Fruit fly (Drosophila melanogaster) whole organism, embryonic: ENCODE data around the gene Rpt6R.

Source experiments
- Atf6 ChIP-seq: fragments of 200-800 bp; sonication (Bioruptor generic); IDR thresholded peaks from 2 replicates; pipeline ENCODE4 v1.3.6; 2022; ENCODE audit warnings: missing biosample characterization, missing genetic modification characterization
- Awh ChIP-seq: fragments of 200-800 bp; sonication (Bioruptor generic); IDR thresholded peaks from 2 replicates; pipeline ENCODE4, ENCODE4 v1.3.6; 2022; ENCODE audit warnings: missing biosample characterization, missing genetic modification characterization
- Bdp1 ChIP-seq: fragments of 200-800 bp; sonication (Bioruptor generic); optimal IDR thresholded peaks from 3 replicates; lab custom pipeline; 2016; ENCODE audit warnings: missing biosample characterization, missing genetic modification characterization
- CG10321 ChIP-seq: fragments of 200-800 bp; sonication (Bioruptor generic); IDR thresholded peaks from 2 replicates; pipeline ENCODE4 v1.3.6; 2022; ENCODE audit warnings: missing biosample characterization, missing genetic modification characterization
- CG11398 ChIP-seq: fragments of 200-800 bp; sonication (Bioruptor generic); optimal IDR thresholded peaks from 2 replicates; lab custom pipeline; 2016; ENCODE audit warnings: missing biosample characterization, missing genetic modification characterization
- CG12659 ChIP-seq: fragments of 200-800 bp; sonication (Bioruptor generic); optimal IDR thresholded peaks from 3 replicates; lab custom pipeline; 2017; ENCODE audit warnings: mild to moderate bottlenecking, missing biosample characterization, missing genetic modification reagents, missing genetic modification characterization
- CG12744 ChIP-seq: fragments of 200-800 bp; sonication (Bioruptor generic); optimal IDR thresholded peaks from 2 replicates; lab custom pipeline; 2016; ENCODE audit warnings: missing biosample characterization, missing genetic modification characterization
- CG13894 ChIP-seq: fragments of 200-800 bp; sonication (Bioruptor generic); optimal IDR thresholded peaks from 3 replicates; lab custom pipeline; 2018; ENCODE audit warnings: missing biosample characterization, mild to moderate bottlenecking, missing genetic modification characterization, moderate library complexity
- CG15601 ChIP-seq: fragments of 200-800 bp; sonication (Bioruptor generic); optimal IDR thresholded peaks from 3 replicates; lab custom pipeline; 2019; ENCODE audit warnings: missing biosample characterization, mild to moderate bottlenecking, missing genetic modification characterization, moderate library complexity
- CG1603 ChIP-seq: fragments of 200-800 bp; sonication (Bioruptor generic); optimal IDR thresholded peaks from 2 replicates; lab custom pipeline; 2019; ENCODE audit warnings: missing biosample characterization, mild to moderate bottlenecking, missing genetic modification characterization, moderate library complexity
- CG16779 ChIP-seq: fragments of 200-800 bp; sonication (Bioruptor generic); IDR thresholded peaks from 2 replicates; pipeline ENCODE4 v1.3.6; 2022; ENCODE audit warnings: missing biosample characterization, missing genetic modification characterization
- CG17568 ChIP-seq: fragments of 200-800 bp; sonication (Bioruptor generic); optimal IDR thresholded peaks from 2 replicates; lab custom pipeline; 2018; ENCODE audit warnings: missing biosample characterization, mild to moderate bottlenecking, missing genetic modification characterization, moderate library complexity
- CG17912 ChIP-seq: fragments of 200-800 bp; sonication (Bioruptor generic); optimal IDR thresholded peaks from 2 replicates; lab custom pipeline; 2018; ENCODE audit warnings: missing biosample characterization, mild to moderate bottlenecking, missing genetic modification characterization
- CG18619 ChIP-seq: fragments of 200-800 bp; sonication (Bioruptor generic); optimal IDR thresholded peaks from 3 replicates; lab custom pipeline; 2017; ENCODE audit warnings: missing biosample characterization, mild to moderate bottlenecking, missing genetic modification characterization
- CG2202 ChIP-seq: fragments of 200-800 bp; sonication (Bioruptor generic); optimal IDR thresholded peaks from 2 replicates; lab custom pipeline; 2018; ENCODE audit warnings: missing biosample characterization, mild to moderate bottlenecking, missing genetic modification characterization
- CG2678 ChIP-seq: fragments of 200-800 bp; sonication (Bioruptor generic); optimal IDR thresholded peaks from 3 replicates; lab custom pipeline; 2019; ENCODE audit warnings: missing biosample characterization, mild to moderate bottlenecking, missing genetic modification characterization, moderate library complexity
- CG32767 ChIP-seq: fragments of 200-800 bp; sonication (Bioruptor generic); IDR thresholded peaks from 2 replicates; pipeline ENCODE4 v1.3.6; 2022; ENCODE audit warnings: missing biosample characterization, missing genetic modification characterization
- CG4360 ChIP-seq: fragments of 200-800 bp; sonication (Bioruptor generic); IDR thresholded peaks from 2 replicates; pipeline ENCODE4 v1.3.6; 2022; ENCODE audit warnings: missing biosample characterization, missing genetic modification characterization
- CG6272 ChIP-seq: fragments of 200-800 bp; sonication (Bioruptor generic); IDR thresholded peaks from 2 replicates; pipeline ENCODE4 v1.3.6; 2022; ENCODE audit warnings: missing biosample characterization, missing genetic modification characterization
- CG6813 ChIP-seq: fragments of 200-800 bp; sonication (Bioruptor generic); optimal IDR thresholded peaks from 2 replicates; lab custom pipeline; 2017; ENCODE audit warnings: missing biosample characterization, missing genetic modification characterization, mild to moderate bottlenecking, moderate library complexity, missing genetic modification reagents
- CG8924 ChIP-seq: fragments of 200-800 bp; optimal IDR thresholded peaks from 3 replicates; lab custom pipeline; 2019; ENCODE audit warnings: missing biosample characterization, mild to moderate bottlenecking, missing genetic modification characterization, moderate library complexity
- CG9727 ChIP-seq: fragments of 200-800 bp; sonication (Bioruptor generic); optimal IDR thresholded peaks from 3 replicates; lab custom pipeline; 2017; ENCODE audit warnings: missing biosample characterization, mild to moderate bottlenecking, missing genetic modification characterization
- Deaf1 ChIP-seq: fragments of 200-800 bp; optimal IDR thresholded peaks from 3 replicates; lab custom pipeline; 2019; ENCODE audit warnings: missing biosample characterization, mild to moderate bottlenecking, missing genetic modification characterization, moderate library complexity
- ERR ChIP-seq: fragments of 200-800 bp; sonication (Bioruptor generic); optimal IDR thresholded peaks from 2 replicates; lab custom pipeline; 2016; ENCODE audit warnings: missing biosample characterization, missing genetic modification characterization
- H15 ChIP-seq: fragments of 200-800 bp; sonication (Bioruptor generic); IDR thresholded peaks from 3 replicates; pipeline ENCODE4 v1.3.6; 2022; ENCODE audit warnings: missing biosample characterization, missing genetic modification characterization
- Hr78 ChIP-seq, 2 experiments: fragments of 200-800 bp in 1 of 2; fragments of >200 bp in 1 of 2; sonication (Bioruptor generic) in 1 of 2; optimal IDR thresholded peaks; 2 replicates each; lab custom pipeline; 2017 to 2019; ENCODE audit warnings: missing biosample characterization in 2 of 2, missing genetic modification characterization in 2 of 2, mild to moderate bottlenecking in 1 of 2, moderate library complexity in 1 of 2
- Mad ChIP-seq: fragments of 200-800 bp; sonication (Bioruptor generic); optimal IDR thresholded peaks from 2 replicates; lab custom pipeline; 2016; ENCODE audit warnings: missing biosample characterization, missing genetic modification characterization
- Mrtf ChIP-seq: fragments of 200-800 bp; sonication (Bioruptor generic); IDR thresholded peaks from 3 replicates; pipeline ENCODE4 v1.3.6; 2022; ENCODE audit warnings: missing biosample characterization, missing genetic modification characterization
- NfI ChIP-seq: fragments of 200-800 bp; sonication (Bioruptor generic); optimal IDR thresholded peaks from 3 replicates; lab custom pipeline; 2018; ENCODE audit warnings: missing biosample characterization, mild to moderate bottlenecking, missing genetic modification characterization, moderate library complexity
- Ssrp ChIP-seq: fragments of 200-800 bp; sonication (Bioruptor generic); optimal IDR thresholded peaks from 2 replicates; lab custom pipeline; 2018; ENCODE audit warnings: missing biosample characterization, mild to moderate bottlenecking, missing genetic modification characterization, moderate library complexity
- Usf ChIP-seq: fragments of 200-800 bp; sonication (Bioruptor generic); optimal IDR thresholded peaks from 2 replicates; lab custom pipeline; 2017; ENCODE audit warnings: missing genotype, missing biosample characterization, missing genetic modification characterization
- br ChIP-seq: fragments of >200 bp; optimal IDR thresholded peaks from 2 replicates; lab custom pipeline; 2017
- chm ChIP-seq: fragments of 200-800 bp; sonication (Bioruptor generic); IDR thresholded peaks from 2 replicates; pipeline ENCODE4 v1.3.6; 2022; ENCODE audit warnings: missing biosample characterization, missing genetic modification characterization
- crc ChIP-seq: fragments of 200-800 bp; sonication (Bioruptor generic); optimal IDR thresholded peaks from 2 replicates; lab custom pipeline; 2016; ENCODE audit warnings: missing biosample characterization, missing genetic modification characterization
- croc ChIP-seq: fragments of 200-800 bp; sonication (Bioruptor generic); conservative IDR thresholded peaks from 3 replicates; pipeline ENCODE4 v1.3.6; 2022; ENCODE audit warnings: missing biosample characterization, missing genetic modification characterization
- da ChIP-seq: fragments of 200-800 bp; sonication (Bioruptor generic); optimal IDR thresholded peaks from 2 replicates; lab custom pipeline; 2016; ENCODE audit warnings: missing biosample characterization, missing genetic modification characterization
- dan ChIP-seq: fragments of 200-800 bp; sonication (Bioruptor generic); IDR thresholded peaks from 2 replicates; pipeline ENCODE4 v1.3.6; 2022; ENCODE audit warnings: missing biosample characterization, missing genetic modification characterization
- ems ChIP-seq: fragments of 200-800 bp; sonication (Bioruptor generic); optimal IDR thresholded peaks from 3 replicates; lab custom pipeline; 2016; ENCODE audit warnings: missing biosample characterization, missing genetic modification characterization
- en ChIP-seq: fragments of 200-800 bp; sonication (Bioruptor generic); optimal IDR thresholded peaks from 2 replicates; lab custom pipeline; 2016; ENCODE audit warnings: missing biosample characterization, missing genetic modification characterization
- ewg ChIP-seq: fragments of 200-800 bp; sonication (Bioruptor generic); optimal IDR thresholded peaks from 3 replicates; lab custom pipeline; 2017; ENCODE audit warnings: mild to moderate bottlenecking, missing biosample characterization, missing genetic modification reagents, missing genetic modification characterization
- eyg ChIP-seq: fragments of 200-800 bp; sonication (Bioruptor generic); optimal IDR thresholded peaks from 3 replicates; lab custom pipeline; 2016; ENCODE audit warnings: missing biosample characterization, missing genetic modification characterization
- gsb ChIP-seq: fragments of 200-800 bp; sonication (Bioruptor generic); IDR thresholded peaks from 2 replicates; pipeline ENCODE4 v1.3.6; 2022; ENCODE audit warnings: missing biosample characterization, missing genetic modification characterization
- oc ChIP-seq: fragments of 200-800 bp; sonication (Bioruptor generic); optimal IDR thresholded peaks from 2 replicates; lab custom pipeline; 2018; ENCODE audit warnings: missing biosample characterization, mild to moderate bottlenecking, missing genetic modification characterization, moderate library complexity
- phol ChIP-seq: fragments of 200-800 bp; sonication (Bioruptor generic); optimal IDR thresholded peaks from 3 replicates; lab custom pipeline; 2018; ENCODE audit warnings: missing biosample characterization, mild to moderate bottlenecking, missing genetic modification characterization, moderate library complexity
- pnt ChIP-seq: fragments of 200-800 bp; sonication (Bioruptor generic); optimal IDR thresholded peaks from 3 replicates; lab custom pipeline; 2016; ENCODE audit warnings: missing biosample characterization, missing genetic modification characterization
- sens ChIP-seq: fragments of 200-800 bp; sonication (Bioruptor generic); peaks from one replicate; lab custom pipeline; 2016; ENCODE audit warnings: missing biosample characterization, missing genetic modification characterization
- seq ChIP-seq: fragments of 200-800 bp; sonication (Bioruptor generic); IDR thresholded peaks from 2 replicates; pipeline ENCODE4 v1.3.6; 2022; ENCODE audit warnings: missing biosample characterization, missing genetic modification characterization
- sisA ChIP-seq: fragments of 200-800 bp; sonication (Bioruptor generic); IDR thresholded peaks from 2 replicates; pipeline ENCODE4 v1.3.6; 2022; ENCODE audit warnings: missing biosample characterization, missing genetic modification characterization
- sna ChIP-seq: fragments of 200-800 bp; sonication (Bioruptor generic); IDR thresholded peaks from 2 replicates; pipeline ENCODE4 v1.3.6; 2022; ENCODE audit warnings: missing biosample characterization, missing genetic modification characterization; ENCODE audit not compliant: partially characterized antibody
- tna ChIP-seq: fragments of 200-800 bp; sonication (Bioruptor generic); IDR thresholded peaks from 2 replicates; pipeline ENCODE4 v1.3.6; 2022; ENCODE audit warnings: missing biosample characterization, missing genetic modification characterization; ENCODE audit not compliant: partially characterized antibody
- trem ChIP-seq: fragments of 200-800 bp; optimal IDR thresholded peaks from 3 replicates; lab custom pipeline; 2019; ENCODE audit warnings: missing biosample characterization, mild to moderate bottlenecking, missing genetic modification characterization, moderate library complexity
- tx ChIP-seq: fragments of 200-800 bp; sonication (Bioruptor generic); optimal IDR thresholded peaks from 2 replicates; lab custom pipeline; 2016; ENCODE audit warnings: missing biosample characterization, missing genetic modification characterization
- zen2 ChIP-seq: fragments of 200-800 bp; sonication (Bioruptor generic); IDR thresholded peaks from 3 replicates; pipeline ENCODE4 v1.3.6; 2022; ENCODE audit warnings: missing biosample characterization, missing genetic modification characterization; ENCODE audit not compliant: partially characterized antibody

Rpt6R gene

dm6 chr3R:30550044-30550443, 33.5 kb downstream of the Rpt6R start (continued):
- TF ChIP-seq sens (GFP tag; lab: Kevin White, UChicago), result no peak
- TF ChIP-seq Hr78 (GFP tag; optimal IDR thresholded peaks at IDR 0.05; lab: Kevin White, UChicago), result no peak
- TF ChIP-seq Awh, result no peak
- no peak for TF ChIP-seq tx (GFP tag; lab: Kevin White, UChicago)
- no peak for TF ChIP-seq trem (tag; lab: Kevin White, UChicago)
- TF ChIP-seq CG8924 (tag; lab: Kevin White, UChicago), result no peak
- no peak for TF ChIP-seq pnt
- no peak for TF ChIP-seq CG6272 (GFP tag; lab: Robert Waterston, UW)
- no peak for TF ChIP-seq sisA
- TF ChIP-seq gsb (GFP tag; lab: Robert Waterston, UW), result no peak
- TF ChIP-seq CG12744 (GFP tag; lab: Kevin White, UChicago), result no peak
- TF ChIP-seq Ssrp (tag; lab: Kevin White, UChicago), result no peak
- peak; percentile 10 for TF ChIP-seq NfI (GFP tag; lab: Kevin White, UChicago)
- TF ChIP-seq CG1603 (tag; lab: Kevin White, UChicago), result peak; percentile 25
- no peak for TF ChIP-seq Atf6 (GFP tag; lab: Robert Waterston, UW)
- no peak for TF ChIP-seq CG16779
- TF ChIP-seq CG13894, result peak; percentile 33
- no peak for TF ChIP-seq croc (GFP tag; lab: Robert Waterston, UW)
- no peak for TF ChIP-seq CG9727
- TF ChIP-seq en (GFP tag; lab: Kevin White, UChicago), result no peak
- TF ChIP-seq Usf (GFP tag; lab: Kevin White, UChicago), result no peak
- peak; percentile 43 for TF ChIP-seq CG2678 (tag; lab: Kevin White, UChicago)
- no peak for TF ChIP-seq chm (GFP tag; lab: Robert Waterston, UW)
- TF ChIP-seq CG17912 (GFP tag; lab: Kevin White, UChicago), result no peak
- no peak for TF ChIP-seq Deaf1
- no peak for TF ChIP-seq CG10321 (GFP tag; lab: Robert Waterston, UW)
- no peak for TF ChIP-seq seq (GFP tag; lab: Robert Waterston, UW)
- TF ChIP-seq ems (GFP tag; lab: Kevin White, UChicago), result no peak
- TF ChIP-seq CG17568 (GFP tag; lab: Kevin White, UChicago), result no peak
- no peak for TF ChIP-seq CG6813 (GFP tag; lab: Kevin White, UChicago)
- no peak for TF ChIP-seq H15 (GFP tag; lab: Robert Waterston, UW)
- TF ChIP-seq crc (GFP tag; lab: Kevin White, UChicago), result no peak
- TF ChIP-seq CG15601 (tag; lab: Kevin White, UChicago), result no peak
- no peak for TF ChIP-seq zen2 (GFP tag; lab: Robert Waterston, UW)
- no peak for TF ChIP-seq sna (GFP tag; lab: Robert Waterston, UW)
- TF ChIP-seq Mrtf (GFP tag; lab: Robert Waterston, UW), result no peak
- TF ChIP-seq CG11398 (GFP tag; lab: Kevin White, UChicago), result no peak
- TF ChIP-seq ERR, result no peak
- TF ChIP-seq CG4360 (GFP tag; lab: Robert Waterston, UW), result no peak
- no peak for TF ChIP-seq dan (GFP tag; lab: Robert Waterston, UW)
- no peak for TF ChIP-seq ewg (GFP tag; lab: Kevin White, UChicago)
- TF ChIP-seq da, result no peak
- no peak for TF ChIP-seq tna (GFP tag; lab: Robert Waterston, UW)
- no peak for TF ChIP-seq CG32767 (GFP tag; lab: Robert Waterston, UW)
- TF ChIP-seq CG18619, result no peak
- no peak for TF ChIP-seq oc (tag; lab: Kevin White, UChicago)
- TF ChIP-seq Mad (GFP tag; lab: Kevin White, UChicago), result no peak
- TF ChIP-seq br (lab: Kevin White, UChicago), result no peak
- no peak for TF ChIP-seq eyg (GFP tag; lab: Kevin White, UChicago)
- TF ChIP-seq CG2202, result no peak
- TF ChIP-seq CG12659 (GFP tag; lab: Kevin White, UChicago), result peak; percentile 7
- TF ChIP-seq phol, result no peak
- no peak for TF ChIP-seq Bdp1 (GFP tag; lab: Kevin White, UChicago)
